Worm (Caenorhabditis elegans) whole organism, early embryonic: ENCODE measurements around the gene flp-9.

ENCODE experiments used
- B0310.2 ChIP-seq: sonication (generic microtip); optimal IDR thresholded peaks from 2 replicates; lab custom pipeline; 2016; ENCODE audit warnings: mild to moderate bottlenecking, missing genetic modification characterization, missing compliant biosample characterization
- F13C5.2 ChIP-seq: sonication (generic microtip); optimal IDR thresholded peaks from 2 replicates; lab custom pipeline; 2017; ENCODE audit warnings: mild to moderate bottlenecking, missing genetic modification characterization, inconsistent platforms, missing compliant biosample characterization
- aly-1 ChIP-seq: sonication (generic microtip); optimal IDR thresholded peaks from 2 replicates; lab custom pipeline; 2016; ENCODE audit warnings: missing genetic modification characterization, missing compliant biosample characterization
- ama-1 ChIP-seq: fragments of 150-350 bp; optimal IDR thresholded peaks from 2 replicates; lab custom pipeline; 2014
- ceh-13 ChIP-seq: fragments of 200-800 bp; sonication (Bioruptor generic); optimal IDR thresholded peaks from 2 replicates; lab custom pipeline; 2018; ENCODE audit warnings: mild to moderate bottlenecking, missing genetic modification characterization, missing compliant biosample characterization
- ceh-36 ChIP-seq: sonication (generic microtip); optimal IDR thresholded peaks from 2 replicates; lab custom pipeline; 2016; ENCODE audit warnings: missing genetic modification characterization, inconsistent platforms, missing compliant biosample characterization
- ets-7 ChIP-seq: sonication (generic microtip); optimal IDR thresholded peaks from 2 replicates; lab custom pipeline; 2016; ENCODE audit warnings: missing genotype, missing genetic modification characterization, missing compliant biosample characterization
- flt-1 ChIP-seq: fragments of 200-800 bp; sonication (Bioruptor generic); IDR thresholded peaks from 2 replicates; pipeline ENCODE4 v1.3.6; 2022; ENCODE audit warnings: missing genetic modification characterization, missing compliant biosample characterization
- hmbx-1 ChIP-seq: sonication (generic microtip); optimal IDR thresholded peaks from 2 replicates; lab custom pipeline; 2016; ENCODE audit warnings: mild to moderate bottlenecking, missing genetic modification characterization, missing compliant biosample characterization
- hmg-4 ChIP-seq: fragments of 200-800 bp; sonication (Bioruptor generic); optimal IDR thresholded peaks from 2 replicates; lab custom pipeline; 2018; ENCODE audit warnings: mild to moderate bottlenecking, missing genetic modification characterization, missing compliant biosample characterization
- hnd-1 ChIP-seq: sonication (generic microtip); optimal IDR thresholded peaks from 2 replicates; lab custom pipeline; 2016; ENCODE audit warnings: missing genetic modification characterization, missing compliant biosample characterization
- pes-1 ChIP-seq: fragments of 200-800 bp; sonication (Bioruptor generic); IDR thresholded peaks from 2 replicates; pipeline ENCODE4 v1.3.6; 2022; ENCODE audit warnings: missing genetic modification reagents, missing genetic modification characterization, missing compliant biosample characterization
- scrt-1 ChIP-seq: fragments of 200-800 bp; sonication (Bioruptor generic); IDR thresholded peaks from 2 replicates; pipeline ENCODE4 v1.3.6; 2022; ENCODE audit warnings: missing genetic modification characterization, missing compliant biosample characterization
- sea-1 ChIP-seq: fragments of 200-800 bp; sonication (Bioruptor generic); conservative IDR thresholded peaks from 2 replicates; pipeline ENCODE4 v1.3.6; 2022; ENCODE audit warnings: missing genetic modification characterization, missing compliant biosample characterization
- tbx-11 ChIP-seq: fragments of 200-800 bp; sonication (Bioruptor generic); IDR thresholded peaks from 2 replicates; pipeline ENCODE4 v1.3.6; 2022; ENCODE audit warnings: missing genetic modification characterization, missing compliant biosample characterization
- tbx-37 ChIP-seq: fragments of 200-800 bp; sonication (Bioruptor generic); conservative IDR thresholded peaks from 2 replicates; pipeline ENCODE4 v1.3.6; 2022; ENCODE audit warnings: missing genetic modification reagents, missing genetic modification characterization, missing compliant biosample characterization
- tra-4 ChIP-seq: sonication (generic microtip); optimal IDR thresholded peaks from 2 replicates; lab custom pipeline; 2017; ENCODE audit warnings: missing genetic modification characterization, missing compliant biosample characterization

flp-9 gene

DNA sequence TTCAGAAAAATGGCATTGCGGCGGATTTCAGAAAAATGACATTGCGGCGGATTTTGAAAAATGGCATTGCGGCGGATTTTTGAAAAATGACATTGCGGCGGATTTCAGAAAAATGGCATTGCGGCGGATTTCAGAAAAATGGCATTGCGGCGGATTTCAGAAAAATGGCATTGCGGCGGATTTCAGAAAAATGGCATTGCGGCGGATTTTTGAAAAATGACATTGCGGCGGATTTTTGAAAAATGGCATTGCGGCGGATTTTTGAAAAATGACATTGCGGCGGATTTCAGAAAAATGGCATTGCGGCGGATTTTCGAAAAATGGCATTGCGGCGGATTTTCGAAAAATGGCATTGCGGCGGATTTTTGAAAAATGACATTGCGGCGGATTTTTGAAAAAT lies 25.9 kb downstream of the flp-9 start:
- TF ChIP-seq pes-1: 0 out of 2 replicates have a peak, but pooled peaks have one; percentile 30

DNA sequence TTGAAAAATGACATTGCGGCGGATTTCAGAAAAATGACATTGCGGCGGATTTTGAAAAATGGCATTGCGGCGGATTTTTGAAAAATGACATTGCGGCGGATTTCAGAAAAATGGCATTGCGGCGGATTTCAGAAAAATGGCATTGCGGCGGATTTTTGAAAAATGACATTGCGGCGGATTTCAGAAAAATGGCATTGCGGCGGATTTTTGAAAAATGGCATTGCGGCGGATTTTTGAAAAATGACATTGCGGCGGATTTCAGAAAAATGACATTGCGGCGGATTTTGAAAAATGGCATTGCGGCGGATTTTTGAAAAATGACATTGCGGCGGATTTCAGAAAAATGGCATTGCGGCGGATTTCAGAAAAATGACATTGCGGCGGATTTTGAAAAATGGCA lies 26.7 kb downstream of the flp-9 start:
- peak; percentile 60; the same call in 1 of the 2 replicates for TF ChIP-seq tbx-11 (GFP tag; lab: Robert Waterston, UW)
- 0 out of 2 replicates have a peak, but pooled peaks have one; percentile 7 for TF ChIP-seq sea-1
- 0 out of 2 replicates have a peak, but pooled peaks have one; percentile 14 for TF ChIP-seq pes-1
- 0 out of 2 replicates have a peak, but pooled peaks have one; percentile 16 for TF ChIP-seq tbx-37 (GFP tag; lab: Robert Waterston, UW)

DNA sequence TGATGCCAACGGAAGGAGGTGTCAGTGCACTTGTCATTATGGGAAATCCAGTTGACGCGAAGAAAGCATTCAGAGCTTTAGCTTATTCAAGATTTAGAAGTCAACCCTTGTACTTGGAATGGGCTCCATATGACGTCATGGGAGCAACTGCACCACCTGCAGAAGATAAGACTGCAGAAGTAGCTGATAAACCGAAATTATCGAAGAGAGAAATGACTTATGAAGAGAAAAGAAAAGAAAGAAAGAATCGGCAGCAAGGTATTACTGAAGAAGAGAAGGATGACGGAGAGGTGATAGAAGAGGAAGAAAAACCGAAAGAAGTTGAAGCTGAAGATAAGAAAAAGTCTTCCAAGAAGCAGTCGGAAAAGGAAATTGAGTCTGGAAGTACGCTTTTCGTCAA lies 29.2 kb downstream of the flp-9 start:
- no peak for TF ChIP-seq flt-1 (GFP tag; lab: Robert Waterston, UW)
- TF ChIP-seq sea-1: no peak
- no peak for TF ChIP-seq hmg-4 (GFP tag; lab: Kevin White, UChicago)
- TF ChIP-seq tra-4 (tag; lab: Kevin White, UChicago): no peak
- no peak for TF ChIP-seq pes-1
- TF ChIP-seq ceh-36 (tag; lab: Kevin White, UChicago): no peak
- no peak for TF ChIP-seq tbx-11 (GFP tag; lab: Robert Waterston, UW)
- TF ChIP-seq ets-7 (tag; lab: Kevin White, UChicago): no peak
- TF ChIP-seq hmbx-1 (tag; lab: Kevin White, UChicago): no peak
- no peak for TF ChIP-seq scrt-1 (GFP tag; lab: Robert Waterston, UW)

DNA sequence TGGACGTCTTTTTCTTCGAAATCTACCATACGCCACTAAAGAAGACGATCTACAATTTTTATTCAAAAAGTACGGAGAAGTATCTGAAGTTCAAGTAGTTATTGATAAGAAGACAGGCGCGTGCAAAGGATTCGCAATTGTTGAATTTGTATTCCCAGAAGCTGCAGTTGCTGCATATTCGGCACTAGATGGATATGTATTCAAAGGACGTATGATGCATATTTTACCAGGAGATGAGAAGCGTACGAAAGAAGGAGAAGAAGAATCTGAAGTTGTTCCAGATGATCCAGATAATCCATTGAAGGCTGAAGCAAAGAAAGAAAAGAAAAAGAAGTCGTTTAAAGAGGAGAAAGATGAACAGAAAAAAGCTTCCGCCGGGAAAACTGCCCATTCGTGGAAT lies 31.4 kb downstream of the flp-9 start:
- TF ChIP-seq ets-7 (tag; lab: Kevin White, UChicago) (no peak), ceh-36 (tag; lab: Kevin White, UChicago) (no peak), pes-1 (no peak), tbx-11 (GFP tag; lab: Robert Waterston, UW) (no peak), aly-1 (tag; lab: Kevin White, UChicago) (no peak), flt-1 (GFP tag; lab: Robert Waterston, UW) (no peak), hmbx-1 (tag; lab: Kevin White, UChicago) (no peak), ama-1 (no peak), B0310.2 (tag; lab: Kevin White, UChicago) (no peak), sea-1 (no peak), tbx-37 (GFP tag; lab: Robert Waterston, UW) (no peak), F13C5.2 (tag; lab: Kevin White, UChicago) (no peak), ceh-13 (no peak), hmg-4 (GFP tag; lab: Kevin White, UChicago) (no peak), scrt-1 (GFP tag; lab: Robert Waterston, UW) (no peak), hnd-1 (no peak), tra-4 (tag; lab: Kevin White, UChicago) (no peak)

DNA sequence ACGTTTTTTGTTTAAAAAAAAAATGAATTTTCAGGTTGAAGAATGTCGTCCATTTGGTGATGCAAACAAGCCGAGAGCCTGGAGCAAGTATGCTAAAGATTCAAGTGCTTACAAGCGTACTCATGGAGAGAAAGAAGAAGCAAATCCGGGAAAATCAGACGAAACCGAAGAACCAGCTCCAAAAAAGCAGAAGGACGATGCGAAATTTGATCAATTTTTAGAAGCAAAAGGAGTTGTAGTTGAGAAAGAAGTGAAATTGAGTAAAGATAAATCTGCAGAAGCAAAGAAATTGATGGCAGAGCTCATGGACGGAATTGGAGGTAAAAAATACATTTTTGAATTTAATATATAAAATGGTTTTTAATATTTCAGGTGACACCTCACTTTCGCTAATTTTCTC lies 32.1 kb downstream of the flp-9 start:
- TF ChIP-seq ama-1 (no peak), pes-1 (no peak), hmbx-1 (tag; lab: Kevin White, UChicago) (no peak), tbx-11 (GFP tag; lab: Robert Waterston, UW) (no peak), ceh-36 (tag; lab: Kevin White, UChicago) (no peak), hmg-4 (GFP tag; lab: Kevin White, UChicago) (no peak), tbx-37 (GFP tag; lab: Robert Waterston, UW) (no peak), hnd-1 (no peak), sea-1 (no peak), flt-1 (GFP tag; lab: Robert Waterston, UW) (no peak), F13C5.2 (tag; lab: Kevin White, UChicago) (no peak), aly-1 (tag; lab: Kevin White, UChicago) (no peak), ets-7 (tag; lab: Kevin White, UChicago) (no peak), tra-4 (tag; lab: Kevin White, UChicago) (no peak)

DNA sequence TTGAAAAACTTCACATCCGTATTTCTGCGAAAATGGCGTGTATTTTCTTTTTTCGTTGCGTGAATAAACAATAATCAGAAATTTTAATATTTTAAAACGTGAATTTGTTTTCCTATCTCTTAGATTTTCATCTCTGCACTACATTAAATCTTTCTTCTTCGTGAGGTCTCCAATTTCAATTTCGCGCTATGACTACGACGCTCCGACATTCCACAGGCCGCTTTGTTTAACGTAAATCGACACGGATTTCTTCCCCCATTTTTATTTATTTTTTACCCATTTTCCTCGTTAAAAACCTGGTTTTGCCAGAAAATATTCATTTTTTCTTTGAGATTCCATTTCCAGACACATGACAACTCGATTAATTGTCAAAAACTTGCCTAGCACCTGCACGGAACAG lies 32.7 kb downstream of the flp-9 start, which contains the start of the genes T23F6.3 and rbd-1:
TSS of gene T23F6.3 (minus strand) at position 120 of the 400 bp plus-strand sequence.
TSS of gene rbd-1 (plus strand) at position 346 of the 400 bp plus-strand sequence.
- TF ChIP-seq B0310.2 (tag; lab: Kevin White, UChicago): no peak
- no peak for TF ChIP-seq hmg-4 (GFP tag; lab: Kevin White, UChicago)
- TF ChIP-seq ceh-13: no peak
- peak; percentile 53; the same call in 1 of the 2 replicates for TF ChIP-seq tbx-37 (GFP tag; lab: Robert Waterston, UW)
- no peak for TF ChIP-seq hmbx-1 (tag; lab: Kevin White, UChicago)
- TF ChIP-seq ets-7 (tag; lab: Kevin White, UChicago): peak; percentile 19
- no peak for TF ChIP-seq pes-1
- 0 out of 2 replicates have a peak, but pooled peaks have one; percentile 47 for TF ChIP-seq tbx-11 (GFP tag; lab: Robert Waterston, UW)
- TF ChIP-seq F13C5.2 (tag; lab: Kevin White, UChicago): peak; percentile 76
- no peak for TF ChIP-seq tra-4 (tag; lab: Kevin White, UChicago)
- TF ChIP-seq scrt-1 (GFP tag; lab: Robert Waterston, UW): no peak

DNA sequence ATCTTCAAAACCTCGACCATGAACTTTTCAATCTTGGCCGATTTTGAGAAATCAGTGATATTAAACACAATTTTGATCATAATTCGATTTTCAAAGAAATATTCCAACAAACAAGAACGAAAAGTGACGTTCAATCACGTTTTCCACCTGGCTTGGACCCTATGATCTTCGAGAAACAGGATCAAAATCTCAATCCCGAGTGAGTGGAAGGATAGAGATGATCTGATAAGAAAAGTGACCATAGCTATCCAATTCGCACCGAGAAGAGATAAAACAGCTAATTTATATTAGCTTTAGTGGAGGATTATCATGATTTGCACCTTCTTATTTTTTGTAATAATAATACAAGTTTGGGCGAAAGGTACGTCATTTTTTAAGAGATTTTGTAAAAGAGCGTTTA lies 36.3 kb downstream of the flp-9 start, which contains the start of gene T23F6.2:
TSS of gene T23F6.2 (plus strand) at position 251 of the 400 bp plus-strand sequence.
- TF ChIP-seq aly-1 (tag; lab: Kevin White, UChicago) (no peak), ceh-13 (no peak), ceh-36 (tag; lab: Kevin White, UChicago) (no peak), tra-4 (tag; lab: Kevin White, UChicago) (no peak), ets-7 (tag; lab: Kevin White, UChicago) (no peak), scrt-1 (GFP tag; lab: Robert Waterston, UW) (no peak), flt-1 (GFP tag; lab: Robert Waterston, UW) (no peak), hnd-1 (no peak)

DNA sequence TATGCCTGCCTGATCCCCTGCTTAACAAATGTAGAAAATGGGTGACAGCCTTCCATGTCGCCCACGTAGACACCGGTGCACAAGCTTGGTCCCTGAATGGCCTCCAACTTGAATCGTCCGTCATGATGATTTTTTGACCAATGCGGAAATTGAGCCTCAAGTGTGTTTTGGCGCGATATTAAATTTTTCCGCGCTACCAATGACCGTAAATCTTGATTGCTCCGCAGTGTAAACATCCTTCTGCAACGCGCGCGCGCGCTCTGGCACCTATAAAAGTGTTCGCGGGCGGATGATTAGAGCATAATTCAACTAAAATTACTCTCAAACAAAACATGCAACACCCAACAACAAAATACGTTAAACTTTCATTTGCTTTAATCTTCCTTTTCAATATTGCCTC lies 37.7 kb downstream of the flp-9 start, which contains the start of gene idpp-7:
TSS of gene idpp-7 (plus strand) at position 301 of the 400 bp plus-strand sequence.
- no peak for TF ChIP-seq scrt-1 (GFP tag; lab: Robert Waterston, UW)
- TF ChIP-seq sea-1: no peak
- TF ChIP-seq F13C5.2 (tag; lab: Kevin White, UChicago): no peak
- TF ChIP-seq tra-4 (tag; lab: Kevin White, UChicago): no peak
- TF ChIP-seq ets-7 (tag; lab: Kevin White, UChicago): no peak
- TF ChIP-seq hmg-4 (GFP tag; lab: Kevin White, UChicago): no peak
- TF ChIP-seq ceh-13: no peak
- TF ChIP-seq hnd-1: no peak
- no peak for TF ChIP-seq ama-1
- TF ChIP-seq aly-1 (tag; lab: Kevin White, UChicago): no peak
- TF ChIP-seq flt-1 (GFP tag; lab: Robert Waterston, UW): no peak
- TF ChIP-seq pes-1: no peak
- no peak for TF ChIP-seq ceh-36 (tag; lab: Kevin White, UChicago)
